In the genomic region with DNA sequence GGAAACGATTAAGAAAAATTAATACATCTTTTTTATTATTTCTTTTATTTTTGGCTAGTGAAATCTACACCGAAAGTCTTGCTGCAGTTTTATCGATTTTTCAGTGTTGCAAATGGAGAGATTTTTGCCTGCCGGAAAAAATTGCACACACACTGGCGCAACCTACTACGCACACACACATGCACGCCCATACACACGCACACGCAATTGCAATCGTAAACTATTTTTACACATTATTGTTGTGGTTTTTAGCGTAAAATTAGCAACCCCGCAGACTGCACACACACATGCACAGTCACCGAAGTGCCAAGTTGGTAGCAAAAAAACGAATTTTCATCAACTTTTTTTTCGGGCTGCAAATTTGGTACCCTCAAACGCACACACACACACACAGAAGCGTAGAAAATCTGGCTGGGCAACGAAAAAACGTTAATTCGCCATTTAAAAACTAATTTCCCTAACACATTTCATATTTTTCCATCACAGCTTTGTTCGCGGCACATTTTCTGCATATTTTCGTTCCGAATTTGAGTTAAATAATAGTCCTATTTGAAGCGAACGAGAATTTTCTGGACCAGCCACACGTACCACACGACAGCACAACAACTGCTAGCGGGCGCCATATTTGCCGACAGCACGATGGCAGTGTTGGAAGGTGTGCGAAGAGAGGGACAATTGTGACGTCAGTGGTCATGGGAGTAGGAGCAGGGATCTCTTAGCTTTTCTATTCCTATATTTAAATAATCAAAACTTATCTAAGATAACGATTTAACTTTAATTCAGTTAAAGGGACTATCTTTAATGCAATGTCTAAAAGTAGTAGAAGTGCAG, we compare ENCODE assay signal across 6 fruit fly cellular contexts.
TF ChIP-seq lines count a peak whose summit lies in the region.

Gene Unr, minus strand, starts transcription at position 637 of the 831 bp plus-strand sequence.

- TF ChIP-seq CTCF in whole organism, embryonic (GFP tag; optimal IDR thresholded peaks at IDR 0.05; lab: Kevin White, UChicago): no peak

TF ChIP-seq in whole organism, 6 proteins besides CTCF, POLR2A, EP300 and RAD21:
- TF ChIP-seq CG8478 (optimal IDR thresholded peaks at IDR 0.05; lab: Kevin White, UChicago) (peak; percentile 27), Dll (optimal IDR thresholded peaks at IDR 0.05; lab: Kevin White, UChicago) (no peak)

TF ChIP-seq in whole organism, adult, 20 proteins besides CTCF, POLR2A, EP300 and RAD21 (continues in another document):
- TF ChIP-seq cnc (optimal IDR thresholded peaks at IDR 0.05; lab: Kevin White, UChicago) (no peak), bab1 (GFP tag; optimal IDR thresholded peaks at IDR 0.05; lab: Kevin White, UChicago) (peak; percentile 85), ovo (GFP tag; optimal IDR thresholded peaks at IDR 0.05; lab: Kevin White, UChicago) (peak; percentile 79), toe (GFP tag; optimal IDR thresholded peaks at IDR 0.05; lab: Kevin White, UChicago) (no peak), CG7045 (GFP tag; optimal IDR thresholded peaks at IDR 0.05; lab: Kevin White, UChicago) (peak; percentile 61), CG14711 (tag; optimal IDR thresholded peaks at IDR 0.05; lab: Kevin White, UChicago) (peak; percentile 65), Hr96 (GFP tag; optimal IDR thresholded peaks at IDR 0.05; lab: Kevin White, UChicago) (no peak), Crg-1 (GFP tag; optimal IDR thresholded peaks at IDR 0.05; lab: Kevin White, UChicago) (peak; percentile 91), kay (GFP tag; lab: Kevin White, UChicago; ENCODE audit: borderline replicate concordance) (no peak), CG12768 (GFP tag; optimal IDR thresholded peaks at IDR 0.05; lab: Kevin White, UChicago) (peak; percentile 81), CG33017 (tag; optimal IDR thresholded peaks at IDR 0.05; lab: Kevin White, UChicago) (peak; percentile 71), CG7101 (tag; optimal IDR thresholded peaks at IDR 0.05; lab: Kevin White, UChicago) (peak; percentile 82), tj (GFP tag; optimal IDR thresholded peaks at IDR 0.05; lab: Kevin White, UChicago) (peak; percentile 88), Mnt (GFP tag; optimal IDR thresholded peaks at IDR 0.05; lab: Kevin White, UChicago) (peak; percentile 80), CG11617 (GFP tag; optimal IDR thresholded peaks at IDR 0.05; lab: Kevin White, UChicago) (peak; percentile 79), CG5204 (GFP tag; optimal IDR thresholded peaks at IDR 0.05; lab: Kevin White, UChicago) (no peak)

TF ChIP-seq in whole organism, embryonic, 481 proteins besides CTCF, POLR2A, EP300 and RAD21 (continues in another document):
- TF ChIP-seq CG18619 (GFP tag; optimal IDR thresholded peaks at IDR 0.05; lab: Kevin White, UChicago): peak; percentile 60
- TF ChIP-seq CG14050 (GFP tag; IDR thresholded peaks at IDR 0.05; lab: Robert Waterston, UW): peak; percentile 51; the same call in 2 of the 3 replicates
- TF ChIP-seq CG4404 (GFP tag; IDR thresholded peaks at IDR 0.05; lab: Robert Waterston, UW): no peak
- no peak for TF ChIP-seq CG7271 (tag; optimal IDR thresholded peaks at IDR 0.05; lab: Kevin White, UChicago)
- TF ChIP-seq sqz (GFP tag; optimal IDR thresholded peaks at IDR 0.05; lab: Kevin White, UChicago): peak; percentile 42
- peak; percentile 29 for TF ChIP-seq Max (GFP tag; optimal IDR thresholded peaks at IDR 0.05; lab: Kevin White, UChicago)
- peak; percentile 78 for TF ChIP-seq NK7.1 (GFP tag; optimal IDR thresholded peaks at IDR 0.05; lab: Kevin White, UChicago)
- TF ChIP-seq Dll (GFP tag; IDR thresholded peaks at IDR 0.05; lab: Robert Waterston, UW; ENCODE audit: partially characterized antibody): no peak
- TF ChIP-seq Oaz (GFP tag; IDR thresholded peaks at IDR 0.05; lab: Robert Waterston, UW): no peak
- TF ChIP-seq CG15696 (tag; optimal IDR thresholded peaks at IDR 0.05; lab: Kevin White, UChicago): peak; percentile 67
- no peak for TF ChIP-seq Kr (GFP tag; optimal IDR thresholded peaks at IDR 0.05; lab: Kevin White, UChicago)
- peak; percentile 49 for TF ChIP-seq tx (GFP tag; optimal IDR thresholded peaks at IDR 0.05; lab: Kevin White, UChicago)
- TF ChIP-seq unpg (GFP tag; optimal IDR thresholded peaks at IDR 0.05; lab: Kevin White, UChicago): peak; percentile 75
- peak; percentile 56 for TF ChIP-seq kay (GFP tag; optimal IDR thresholded peaks at IDR 0.05; lab: Kevin White, UChicago)
- peak; percentile 71 for TF ChIP-seq CG11696 (GFP tag; IDR thresholded peaks at IDR 0.05; lab: Robert Waterston, UW)
- no peak for TF ChIP-seq CG17186 (GFP tag; optimal IDR thresholded peaks at IDR 0.05; lab: Kevin White, UChicago)

TF ChIP-seq in whole organism, prepupa, 60 proteins besides CTCF, POLR2A, EP300 and RAD21 (continues in another document):
- TF ChIP-seq CG8632 (GFP tag; optimal IDR thresholded peaks at IDR 0.05; lab: Kevin White, UChicago): peak; percentile 64
- peak; percentile 54 for TF ChIP-seq CG1621 (tag; optimal IDR thresholded peaks at IDR 0.05; lab: Kevin White, UChicago)
- peak; percentile 88 for TF ChIP-seq Gug (GFP tag; IDR thresholded peaks at IDR 0.05; lab: Robert Waterston, UW)
- peak; percentile 78 for TF ChIP-seq CG15336 (GFP tag; IDR thresholded peaks at IDR 0.05; lab: Robert Waterston, UW)
- TF ChIP-seq CG34406 (GFP tag; optimal IDR thresholded peaks at IDR 0.05; lab: Kevin White, UChicago): peak; percentile 62
- peak; percentile 75 for TF ChIP-seq vri (GFP tag; optimal IDR thresholded peaks at IDR 0.05; lab: Kevin White, UChicago)
- peak; percentile 79 for TF ChIP-seq Smox (GFP tag; optimal IDR thresholded peaks at IDR 0.05; lab: Kevin White, UChicago)
- TF ChIP-seq svp (GFP tag; lab: Kevin White, UChicago): peak; percentile 92
- TF ChIP-seq CG4318 (GFP tag; optimal IDR thresholded peaks at IDR 0.05; lab: Kevin White, UChicago): peak; percentile 42
- peak; percentile 53 for TF ChIP-seq CG9139 (GFP tag; optimal IDR thresholded peaks at IDR 0.05; lab: Kevin White, UChicago)
- TF ChIP-seq CG16779 (tag; optimal IDR thresholded peaks at IDR 0.05; lab: Kevin White, UChicago): no peak
- TF ChIP-seq CG6276 (GFP tag; optimal IDR thresholded peaks at IDR 0.05; lab: Kevin White, UChicago): no peak
- peak; percentile 92 for TF ChIP-seq Eip78C (GFP tag; lab: Kevin White, UChicago)
- TF ChIP-seq ss (GFP tag; optimal IDR thresholded peaks at IDR 0.05; lab: Kevin White, UChicago): peak; percentile 32 to 68
- TF ChIP-seq topi (GFP tag; optimal IDR thresholded peaks at IDR 0.05; lab: Kevin White, UChicago): peak; percentile 77
- peak; percentile 77 for TF ChIP-seq Sox14 (GFP tag; optimal IDR thresholded peaks at IDR 0.05; lab: Kevin White, UChicago)
- TF ChIP-seq Eip93F (GFP tag; optimal IDR thresholded peaks at IDR 0.05; lab: Kevin White, UChicago): no peak

TF ChIP-seq in whole organism, pupa, 21 proteins besides CTCF, POLR2A, EP300 and RAD21 (continues in another document):
- TF ChIP-seq Snoo (tag; optimal IDR thresholded peaks at IDR 0.05; lab: Kevin White, UChicago) (peak; percentile 74), EcR (GFP tag; optimal IDR thresholded peaks at IDR 0.05; lab: Kevin White, UChicago) (no peak), Ets98B (GFP tag; IDR thresholded peaks at IDR 0.05; lab: Robert Waterston, UW) (peak; percentile 76), CG14655 (GFP tag; optimal IDR thresholded peaks at IDR 0.05; lab: Kevin White, UChicago) (peak; percentile 66), CG8159 (tag; optimal IDR thresholded peaks at IDR 0.05; lab: Kevin White, UChicago) (peak; percentile 58), fd96Ca (GFP tag; IDR thresholded peaks at IDR 0.05; lab: Robert Waterston, UW) (no peak; the same call in 2 of the 3 replicates), CG8301 (tag; optimal IDR thresholded peaks at IDR 0.05; lab: Kevin White, UChicago) (peak; percentile 45), CG15710 (tag; optimal IDR thresholded peaks at IDR 0.05; lab: Kevin White, UChicago) (peak; percentile 51), CG17806 (tag; optimal IDR thresholded peaks at IDR 0.05; lab: Kevin White, UChicago) (peak; percentile 61), CG32121 (GFP tag; IDR thresholded peaks at IDR 0.05; lab: Robert Waterston, UW) (peak; percentile 71), CG9948 (tag; optimal IDR thresholded peaks at IDR 0.05; lab: Kevin White, UChicago) (peak; percentile 38), Pif1B (GFP tag; optimal IDR thresholded peaks at IDR 0.05; lab: Kevin White, UChicago) (peak; percentile 81), gl (tag; optimal IDR thresholded peaks at IDR 0.05; lab: Kevin White, UChicago) (peak; percentile 6), Pif1A (GFP tag; optimal IDR thresholded peaks at IDR 0.05; lab: Kevin White, UChicago) (peak; percentile 85), CG4496 (GFP tag; IDR thresholded peaks at IDR 0.05; lab: Robert Waterston, UW) (peak; percentile 86), CG12605 (GFP tag; IDR thresholded peaks at IDR 0.05; lab: Robert Waterston, UW) (peak; percentile 85), D1 (tag; optimal IDR thresholded peaks at IDR 0.05; lab: Kevin White, UChicago) (peak; percentile 62), CG13204 (GFP tag; optimal IDR thresholded peaks at IDR 0.05; lab: Kevin White, UChicago) (peak; percentile 15)

TF ChIP-seq in whole organism, wandering third instar larva, 38 proteins besides CTCF, POLR2A, EP300 and RAD21 (continues in another document):
- TF ChIP-seq OdsH (GFP tag; optimal IDR thresholded peaks at IDR 0.05; lab: Kevin White, UChicago) (peak; percentile 76), psq (GFP tag; optimal IDR thresholded peaks at IDR 0.05; lab: Kevin White, UChicago) (peak; percentile 68), brk (GFP tag; optimal IDR thresholded peaks at IDR 0.05; lab: Kevin White, UChicago) (peak; percentile 83), ey (GFP tag; optimal IDR thresholded peaks at IDR 0.05; lab: Kevin White, UChicago) (peak; percentile 81), h (GFP tag; optimal IDR thresholded peaks at IDR 0.05; lab: Kevin White, UChicago) (peak; percentile 87), pan (optimal IDR thresholded peaks at IDR 0.05; lab: Kevin White, UChicago) (no peak), Dfd (GFP tag; optimal IDR thresholded peaks at IDR 0.05; lab: Kevin White, UChicago) (peak; percentile 38), Vsx2 (GFP tag; optimal IDR thresholded peaks at IDR 0.05; lab: Kevin White, UChicago; ENCODE audit: partially characterized antibody) (no peak), CG9705 (GFP tag; optimal IDR thresholded peaks at IDR 0.05; lab: Kevin White, UChicago) (peak; percentile 58), sv (GFP tag; optimal IDR thresholded peaks at IDR 0.05; lab: Kevin White, UChicago) (peak; percentile 84), foxo (GFP tag; optimal IDR thresholded peaks at IDR 0.05; lab: Kevin White, UChicago) (peak in 1 of 2 experiments; percentile 89), Mio (GFP tag; optimal IDR thresholded peaks at IDR 0.05; lab: Kevin White, UChicago) (peak; percentile 60), fru (GFP tag; optimal IDR thresholded peaks at IDR 0.05; lab: Kevin White, UChicago) (peak; percentile 83), Dif (GFP tag; optimal IDR thresholded peaks at IDR 0.05; lab: Kevin White, UChicago; ENCODE audit: partially characterized antibody) (no peak), Hr83 (GFP tag; optimal IDR thresholded peaks at IDR 0.05; lab: Kevin White, UChicago; ENCODE audit: poor library complexity, severe bottlenecking) (peak; percentile 97), br (GFP tag; optimal IDR thresholded peaks at IDR 0.05; lab: Kevin White, UChicago) (peak; percentile 87), dmrt93B (GFP tag; optimal IDR thresholded peaks at IDR 0.05; lab: Kevin White, UChicago) (peak; percentile 44), CrebA (GFP tag; optimal IDR thresholded peaks at IDR 0.05; lab: Kevin White, UChicago; ENCODE audit: borderline replicate concordance) (no peak)
